Worm (Caenorhabditis elegans) whole organism, late embryonic: ENCODE data around the gene str-96.
"Not testable (repeated sequence)": the region's sequence is repeated elsewhere in the genome, so short reads cannot be mapped to it uniquely, and the experiment has no call there.

ENCODE experiments used
- C08G9.2 ChIP-seq: sonication (generic microtip); optimal IDR thresholded peaks from 2 replicates; lab custom pipeline; 2016; ENCODE audit warnings: mild to moderate bottlenecking, missing genetic modification characterization, moderate library complexity, missing compliant biosample characterization
- C38D4.7 ChIP-seq: fragments of 200-800 bp; sonication (Bioruptor generic); optimal IDR thresholded peaks from 2 replicates; lab custom pipeline; 2018; ENCODE audit warnings: mild to moderate bottlenecking, missing genetic modification characterization, moderate library complexity, missing compliant biosample characterization
- T23F11.4 ChIP-seq: fragments of 200-800 bp; sonication (Bioruptor generic); optimal IDR thresholded peaks from 2 replicates; lab custom pipeline; 2018; ENCODE audit warnings: mild to moderate bottlenecking, missing genetic modification characterization, missing compliant biosample characterization
- Y22D7AL.16 ChIP-seq: sonication (generic microtip); optimal IDR thresholded peaks from 2 replicates; lab custom pipeline; 2016; ENCODE audit warnings: missing genetic modification characterization, missing compliant biosample characterization
- ceh-19 ChIP-seq: fragments of 200-800 bp; sonication (Bioruptor generic); optimal IDR thresholded peaks from 2 replicates; lab custom pipeline; 2018; ENCODE audit warnings: mild to moderate bottlenecking, missing genetic modification characterization, missing compliant biosample characterization
- ceh-22 ChIP-seq: sonication (generic microtip); optimal IDR thresholded peaks from 2 replicates; lab custom pipeline; 2017; ENCODE audit warnings: missing biosample characterization, missing genetic modification characterization
- ceh-30 ChIP-seq: fragments of 150-350 bp; optimal IDR thresholded peaks from 2 replicates; lab custom pipeline; 2014; ENCODE audit warnings: missing biosample characterization, missing genetic modification characterization
- ceh-31 ChIP-seq: sonication (generic microtip); optimal IDR thresholded peaks from 2 replicates; lab custom pipeline; 2016; ENCODE audit warnings: missing genetic modification characterization, missing compliant biosample characterization
- ceh-48 ChIP-seq: sonication (generic microtip); optimal IDR thresholded peaks from 2 replicates; lab custom pipeline; 2016; ENCODE audit warnings: missing genetic modification characterization, inconsistent platforms, missing compliant biosample characterization
- ceh-9 ChIP-seq: sonication (generic microtip); optimal IDR thresholded peaks from 2 replicates; lab custom pipeline; 2016; ENCODE audit warnings: mild to moderate bottlenecking, missing genetic modification characterization, inconsistent platforms, missing compliant biosample characterization
- elt-4 ChIP-seq: sonication (generic microtip); optimal IDR thresholded peaks from 2 replicates; lab custom pipeline; 2016; ENCODE audit warnings: missing genetic modification characterization, missing compliant biosample characterization
- eyg-1 ChIP-seq: sonication (generic microtip); optimal IDR thresholded peaks from 2 replicates; lab custom pipeline; 2016; ENCODE audit warnings: missing genotype, missing genetic modification characterization, missing compliant biosample characterization
- fax-1 ChIP-seq: sonication (generic microtip); optimal IDR thresholded peaks from 2 replicates; lab custom pipeline; 2016; ENCODE audit warnings: missing genotype, missing genetic modification characterization, missing compliant biosample characterization
- fkh-10 ChIP-seq: fragments of 150-350 bp; optimal IDR thresholded peaks from 2 replicates; lab custom pipeline; 2014; ENCODE audit warnings: missing biosample characterization, missing genetic modification reagents, missing genetic modification characterization
- hlh-13 ChIP-seq: fragments of 200-800 bp; sonication (Bioruptor generic); optimal IDR thresholded peaks from 2 replicates; lab custom pipeline; 2018; ENCODE audit warnings: mild to moderate bottlenecking, missing genetic modification characterization, missing compliant biosample characterization
- hlh-30 ChIP-seq: sonication (generic microtip); optimal IDR thresholded peaks from 2 replicates; lab custom pipeline; 2017; ENCODE audit warnings: antibody characterized with exemption, missing genetic modification characterization, missing compliant biosample characterization; ENCODE audit not compliant: insufficient read depth
- nhr-11 ChIP-seq: fragments of 150-350 bp; optimal IDR thresholded peaks from 2 replicates; lab custom pipeline; 2014; ENCODE audit warnings: missing biosample characterization, missing genetic modification characterization
- pag-3 ChIP-seq: sonication (generic microtip); optimal IDR thresholded peaks from 2 replicates; lab custom pipeline; 2016; ENCODE audit warnings: missing compliant biosample characterization, missing genetic modification characterization, borderline replicate concordance
- pat-9 ChIP-seq: fragments of 200-800 bp; sonication (Bioruptor generic); optimal IDR thresholded peaks from 2 replicates; lab custom pipeline; 2018; ENCODE audit warnings: mild to moderate bottlenecking, missing genetic modification characterization, moderate library complexity, missing compliant biosample characterization
- pha-2 ChIP-seq: sonication (generic microtip); optimal IDR thresholded peaks from 2 replicates; lab custom pipeline; 2017; ENCODE audit warnings: mild to moderate bottlenecking, missing genetic modification characterization, missing compliant biosample characterization
- rnt-1 ChIP-seq: sonication (generic microtip); optimal IDR thresholded peaks from 2 replicates; lab custom pipeline; 2016; ENCODE audit warnings: missing genetic modification characterization, missing compliant biosample characterization
- sox-4 ChIP-seq: sonication (generic microtip); optimal IDR thresholded peaks from 2 replicates; lab custom pipeline; 2017; ENCODE audit warnings: mild to moderate bottlenecking, missing genetic modification characterization, inconsistent platforms, missing compliant biosample characterization
- tbx-2 ChIP-seq: sonication (generic microtip); optimal IDR thresholded peaks from 2 replicates; lab custom pipeline; 2016; ENCODE audit warnings: missing genetic modification characterization, missing compliant biosample characterization
- tbx-7 ChIP-seq: sonication (generic microtip); optimal IDR thresholded peaks from 2 replicates; lab custom pipeline; 2016; ENCODE audit warnings: missing genotype, missing genetic modification characterization, missing compliant biosample characterization
- unc-42 ChIP-seq: sonication (generic microtip); optimal IDR thresholded peaks from 2 replicates; lab custom pipeline; 2016; ENCODE audit warnings: missing genotype, missing genetic modification characterization, missing compliant biosample characterization
- unc-55 ChIP-seq: sonication (generic microtip); optimal IDR thresholded peaks from 2 replicates; lab custom pipeline; 2017; ENCODE audit warnings: missing biosample characterization, missing genetic modification reagents, missing genetic modification characterization
- unc-86 ChIP-seq: sonication (generic microtip); optimal IDR thresholded peaks from 2 replicates; lab custom pipeline; 2016; ENCODE audit warnings: missing genetic modification characterization, missing compliant biosample characterization
- ztf-16 ChIP-seq: sonication (generic microtip); optimal IDR thresholded peaks from 2 replicates; lab custom pipeline; 2017; ENCODE audit warnings: missing genetic modification characterization, missing compliant biosample characterization

str-96 gene

ce11 chrV:15262336-15262735, 31.4 kb downstream of the str-96 start, which contains the start of gene M01B2.10:
Gene M01B2.10, minus strand, starts transcription at chrV:15262436.
- not testable (repeated sequence) for TF ChIP-seq fax-1, hlh-13, T23F11.4

DNA sequence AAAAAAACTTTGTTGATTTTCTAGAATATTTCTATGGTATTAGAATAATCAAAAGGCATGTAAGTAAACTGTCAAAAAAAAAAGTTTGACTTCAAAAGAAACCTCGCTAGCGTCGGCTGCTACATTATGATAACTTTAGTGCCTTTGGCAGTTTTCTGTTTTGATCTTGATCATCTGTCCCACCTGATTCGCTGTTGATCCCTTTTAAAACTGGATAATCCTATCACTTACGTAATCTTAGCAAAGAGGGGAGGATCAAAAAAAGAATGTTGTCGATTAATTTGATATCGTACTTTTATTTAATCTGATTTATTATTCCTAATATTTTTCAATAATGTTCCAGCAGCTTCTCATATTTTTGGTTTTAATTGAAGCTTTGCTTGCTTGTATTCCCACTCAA, 33.9 kb downstream of the str-96 start, which contains the start of gene M01B2.8:
Gene M01B2.8, plus strand, starts transcription at position 301 of the 400 bp plus-strand sequence.
- TF ChIP-seq hlh-13: no peak
- no peak for TF ChIP-seq ztf-16
- no peak for TF ChIP-seq pha-2 (tag; lab: Kevin White, UChicago)
- no peak for TF ChIP-seq pag-3 (tag; lab: Kevin White, UChicago)
- no peak for TF ChIP-seq eyg-1
- no peak for TF ChIP-seq tbx-7 (tag; lab: Kevin White, UChicago)
- no peak for TF ChIP-seq ceh-30 (tag; lab: Kevin White, UChicago)
- TF ChIP-seq ceh-31 (tag; lab: Kevin White, UChicago): no peak
- no peak for TF ChIP-seq hlh-30 (tag; lab: Kevin White, UChicago)
- TF ChIP-seq tbx-2 (tag; lab: Kevin White, UChicago): no peak

DNA sequence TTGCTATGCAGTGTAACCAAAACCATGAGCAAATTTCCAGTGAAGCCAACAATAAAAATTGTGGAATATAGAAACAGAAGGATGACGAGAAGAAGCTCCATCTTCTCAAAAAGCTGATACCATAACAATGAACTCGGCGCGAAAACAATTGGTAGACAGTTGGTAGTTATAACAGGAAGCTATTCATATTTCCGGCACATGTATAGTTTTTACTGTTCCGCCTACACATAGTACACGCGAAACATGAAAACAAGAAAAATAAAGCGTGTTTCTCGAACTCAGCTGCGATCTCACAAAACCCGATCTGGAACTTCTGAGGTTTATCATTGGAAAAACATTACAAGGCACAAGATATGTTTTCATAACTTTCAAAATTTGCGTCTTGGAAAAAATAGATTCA, 34.7 kb downstream of the str-96 start, which contains the start of gene srsx-37:
Gene srsx-37, minus strand, starts transcription at position 101 of the 400 bp plus-strand sequence.
- no peak for TF ChIP-seq pha-2 (tag; lab: Kevin White, UChicago)
- no peak for TF ChIP-seq unc-42 (tag; lab: Kevin White, UChicago)
- TF ChIP-seq nhr-11 (tag; lab: Kevin White, UChicago): no peak
- no peak for TF ChIP-seq pat-9 (tag; lab: Kevin White, UChicago)
- no peak for TF ChIP-seq ceh-48 (tag; lab: Kevin White, UChicago)
- TF ChIP-seq elt-4 (tag; lab: Kevin White, UChicago): no peak
- no peak for TF ChIP-seq C08G9.2
- TF ChIP-seq fkh-10 (GFP tag; lab: Kevin White, UChicago): no peak

DNA sequence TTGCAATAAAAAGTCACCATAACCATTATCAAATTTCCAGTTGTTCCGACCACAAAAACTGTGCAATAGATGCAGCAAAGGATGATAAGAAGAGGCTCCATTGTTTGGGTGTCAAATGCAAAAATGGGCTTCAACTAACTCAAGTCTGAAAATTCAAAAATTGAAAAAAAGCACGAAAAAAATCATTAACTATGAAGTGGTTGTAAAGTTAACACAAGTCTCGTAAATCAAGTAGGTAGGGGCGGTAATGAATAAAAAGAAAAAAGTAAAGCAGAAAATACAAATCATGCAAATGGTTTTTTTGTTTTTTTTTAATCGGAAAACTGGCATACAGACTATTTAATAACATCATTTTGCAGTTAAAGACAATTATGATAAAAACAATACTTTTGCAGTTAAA, 37.1 kb downstream of the str-96 start, which contains the start of gene srsx-39:
Gene srsx-39, minus strand, starts transcription at position 101 of the 400 bp plus-strand sequence.
- TF ChIP-seq T23F11.4; ceh-19 (GFP tag; lab: Kevin White, UChicago); ztf-16: not testable (repeated sequence)

DNA sequence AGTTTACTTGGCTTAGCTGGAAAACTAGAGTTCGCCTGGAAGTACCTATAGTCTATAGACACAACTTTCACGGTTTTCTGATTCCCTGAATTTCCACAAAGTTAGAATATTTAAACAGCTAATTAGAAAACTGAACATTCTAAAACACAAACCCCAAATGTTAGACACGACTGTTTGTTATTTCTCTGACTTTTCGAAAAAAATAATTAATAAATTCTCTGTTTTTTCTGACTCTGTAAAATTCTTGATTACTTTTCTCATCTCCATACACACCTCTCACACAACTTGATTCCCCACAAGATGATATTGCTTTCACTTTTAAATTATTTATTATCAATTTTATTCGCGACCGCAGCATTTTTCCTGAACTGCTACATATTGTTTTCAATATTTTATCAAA, 40.2 kb downstream of the str-96 start, which contains the start of gene srbc-75:
Gene srbc-75, plus strand, starts transcription at position 301 of the 400 bp plus-strand sequence.
- TF ChIP-seq ceh-9 (tag; lab: Kevin White, UChicago): no peak
- TF ChIP-seq, all 69 proteins: peak for 0

DNA sequence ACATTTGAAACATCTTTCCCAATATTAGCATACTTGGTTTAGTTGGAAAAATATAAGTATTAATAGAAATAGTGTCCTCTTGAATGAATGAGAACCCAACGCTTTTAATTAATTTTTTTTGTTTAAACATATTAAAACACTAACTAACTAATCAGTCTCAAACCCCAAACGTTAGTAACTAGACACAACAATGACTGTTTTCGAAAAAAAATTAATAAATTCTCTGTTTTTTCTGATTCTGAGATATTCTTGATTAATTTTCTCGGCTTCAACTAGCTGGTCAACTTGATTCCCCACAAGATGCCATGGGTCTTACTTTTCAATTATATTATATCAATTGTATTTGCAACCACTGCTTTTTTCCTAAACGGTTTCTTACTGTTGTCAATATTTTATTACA, 41.7 kb downstream of the str-96 start, which contains the start of gene srbc-76:
Gene srbc-76, plus strand, starts transcription at position 301 of the 400 bp plus-strand sequence.
- TF ChIP-seq unc-42 (tag; lab: Kevin White, UChicago) (no peak), Y22D7AL.16 (tag; lab: Kevin White, UChicago) (no peak), unc-86 (tag; lab: Kevin White, UChicago) (no peak), pag-3 (tag; lab: Kevin White, UChicago) (no peak), unc-55 (GFP tag; lab: Kevin White, UChicago) (no peak), rnt-1 (tag; lab: Kevin White, UChicago) (no peak), ceh-31 (tag; lab: Kevin White, UChicago) (no peak), T23F11.4 (no peak), eyg-1 (no peak)
- TF ChIP-seq, all 69 proteins: peak for 0

DNA sequence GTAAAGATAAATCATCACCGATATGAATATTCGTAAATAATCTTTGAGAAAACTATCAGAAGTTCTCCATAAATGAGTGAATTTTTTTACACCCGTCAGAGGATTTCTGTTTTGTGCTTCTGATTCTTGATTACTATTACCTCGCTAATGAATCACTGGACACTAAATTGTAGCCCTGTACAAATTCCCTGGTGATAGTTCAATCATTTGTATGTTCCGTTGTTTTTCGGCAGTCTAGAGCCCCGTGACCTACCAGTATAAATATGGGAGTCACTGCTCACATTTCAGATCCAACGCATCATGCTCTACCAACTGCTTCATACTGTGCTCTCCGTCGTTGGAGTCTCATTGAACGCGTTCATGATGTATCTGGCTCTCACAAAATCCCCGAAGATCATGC, 43.5 kb downstream of the str-96 start, which contains the start of gene srd-28:
Gene srd-28, plus strand, starts transcription at position 301 of the 400 bp plus-strand sequence.
- TF ChIP-seq C38D4.7 (GFP tag; lab: Kevin White, UChicago); ceh-22 (tag; lab: Kevin White, UChicago); sox-4 (tag; lab: Kevin White, UChicago): not testable (repeated sequence)
